Fruit fly (Drosophila melanogaster) S2 (cell line): ENCODE results near the gene CG4408.

ENCODE experiments used
- CG8478 ChIP-seq: fragments of >200 bp; optimal IDR thresholded peaks from 2 replicates; lab custom pipeline; 2018
- CTCF ChIP-seq, 2 experiments: fragments of >200 bp; optimal IDR thresholded peaks; 2 replicates each; lab custom pipeline; 2018

- TF ChIP-seq CTCF (optimal IDR thresholded peaks at IDR 0.05; lab: Kevin White, UChicago) (no peak), CG8478 (lab: Kevin White, UChicago) (no peak)
Measured at dm6 chr3R:23343707-23344310, 19.6 kb downstream of the CG4408 start.
